Worm (Caenorhabditis elegans): ENCODE measurements around the gene daz-1.
A peak's percentile ranks its signal among the peaks of the same experiment; 100 is the strongest.

daz-1 gene

ce11 chrII:5498156-5498739 lies 42.1 kb downstream of the daz-1 start, which contains the start of the genes suex-1 and F12A10.9:
suex-1 (minus strand) TSS chrII:5498256.
F12A10.9 (plus strand) TSS chrII:5498689.
- TF ChIP-seq elt-3 (tag; optimal IDR thresholded peaks at IDR 0.05) (no peak), grh-1 (GFP tag; IDR thresholded peaks at IDR 0.05) (no peak), hpl-2 (GFP tag; optimal IDR thresholded peaks at IDR 0.05) (no peak), rnt-1 (tag; optimal IDR thresholded peaks at IDR 0.05) (no peak), dsc-1 (tag; optimal IDR thresholded peaks at IDR 0.05) (no peak), alr-1 (tag; optimal IDR thresholded peaks at IDR 0.05; ENCODE audit: borderline replicate concordance) (no peak), ceh-63 (GFP tag; optimal IDR thresholded peaks at IDR 0.05) (no peak), unc-98 (GFP tag; IDR thresholded peaks at IDR 0.05) (no peak), aly-2 (tag; optimal IDR thresholded peaks at IDR 0.05) (no peak), nhr-20 (tag; optimal IDR thresholded peaks at IDR 0.05) (no peak), C16A3.4 (tag; optimal IDR thresholded peaks at IDR 0.05) (no peak), lin-39 (tag; optimal IDR thresholded peaks at IDR 0.05) (no peak), blmp-1 (tag; optimal IDR thresholded peaks at IDR 0.05) (no peak), elt-2 (tag; optimal IDR thresholded peaks at IDR 0.05) (no peak), pag-3 (tag; optimal IDR thresholded peaks at IDR 0.05; ENCODE audit: borderline replicate concordance, insufficient read depth) (no peak)

ce11 chrII:5500470-5500869 lies 44.4 kb downstream of the daz-1 start, which contains the start of gene fzy-1:
fzy-1 (plus strand) TSS chrII:5500770.
- no peak for TF ChIP-seq ama-1 (optimal IDR thresholded peaks at IDR 0.05)
- TF ChIP-seq jun-1 (tag; optimal IDR thresholded peaks at IDR 0.05) = no peak
- TF ChIP-seq nhr-47 (tag; optimal IDR thresholded peaks at IDR 0.05) = no peak
- no peak for TF ChIP-seq ets-5 (GFP tag; IDR thresholded peaks at IDR 0.05)
- TF ChIP-seq grh-1 (GFP tag; IDR thresholded peaks at IDR 0.05) = no peak
- no peak for TF ChIP-seq Y116A8C.19 (tag; optimal IDR thresholded peaks at IDR 0.05; ENCODE audit: borderline replicate concordance)
- no peak for TF ChIP-seq swsn-7 (tag; optimal IDR thresholded peaks at IDR 0.05)
- no peak for TF ChIP-seq pqm-1 (tag; optimal IDR thresholded peaks at IDR 0.05)
- no peak for TF ChIP-seq isw-1 (GFP tag; IDR thresholded peaks at IDR 0.05)
- no peak for TF ChIP-seq hlh-4 (tag; optimal IDR thresholded peaks at IDR 0.05)
- no peak for TF ChIP-seq lin-15B (tag; optimal IDR thresholded peaks at IDR 0.05)
- TF ChIP-seq C04F5.9 (tag; optimal IDR thresholded peaks at IDR 0.05) = no peak
- no peak for TF ChIP-seq lin-35 (GFP tag; optimal IDR thresholded peaks at IDR 0.05)
- no peak for TF ChIP-seq ceh-82 (tag; optimal IDR thresholded peaks at IDR 0.05)
- TF ChIP-seq nhr-84 (tag; optimal IDR thresholded peaks at IDR 0.05) = no peak
- no peak for TF ChIP-seq fkh-10 (GFP tag; optimal IDR thresholded peaks at IDR 0.05)
- no peak for TF ChIP-seq nhr-11 (tag; optimal IDR thresholded peaks at IDR 0.05)

ce11 chrII:5500986-5501657 lies 45.0 kb downstream of the daz-1 start, which contains the start of gene F12A10.8:
F12A10.8 (minus strand) TSS chrII:5501064.
- TF ChIP-seq rnt-1 (tag; optimal IDR thresholded peaks at IDR 0.05) (peak; percentile 21), blmp-1 (tag; optimal IDR thresholded peaks at IDR 0.05) (peak; percentile 55), nhr-85 (tag) (peak; percentile 33), lin-14 (GFP tag; optimal IDR thresholded peaks at IDR 0.05) (peak; percentile 29), mep-1 (tag; optimal IDR thresholded peaks at IDR 0.05) (peak; percentile 46), lin-35 (GFP tag; optimal IDR thresholded peaks at IDR 0.05) (peak; percentile 75 to 92), F16B12.6 (tag; optimal IDR thresholded peaks at IDR 0.05) (peak; percentile 30), xbp-1 (tag; optimal IDR thresholded peaks at IDR 0.05) (no peak), lin-15B (tag; optimal IDR thresholded peaks at IDR 0.05) (peak; percentile 67), snu-23 (GFP tag; optimal IDR thresholded peaks at IDR 0.05) (peak; percentile 24), grh-1 (GFP tag; IDR thresholded peaks at IDR 0.05) (no peak), nhr-47 (tag; optimal IDR thresholded peaks at IDR 0.05) (no peak), ceh-8 (GFP tag; optimal IDR thresholded peaks at IDR 0.05) (no peak), lsy-2 (tag; optimal IDR thresholded peaks at IDR 0.05) (peak in 1 of 2 experiments; percentile 68), mef-2 (tag; optimal IDR thresholded peaks at IDR 0.05) (no peak), fkh-10 (GFP tag; optimal IDR thresholded peaks at IDR 0.05) (no peak), dpl-1 (GFP tag; optimal IDR thresholded peaks at IDR 0.05) (peak; percentile 67 to 87 (median 79)), efl-1 (optimal IDR thresholded peaks at IDR 0.05) (peak; percentile 57 to 83), efl-1 (GFP tag; optimal IDR thresholded peaks at IDR 0.05 in 1 of 2) (peak; percentile 85 to 98), ceh-82 (tag; optimal IDR thresholded peaks at IDR 0.05) (peak in 1 of 3 experiments; percentile 32), skn-1 (tag; optimal IDR thresholded peaks at IDR 0.05) (peak; percentile 17), ztf-4 (tag; optimal IDR thresholded peaks at IDR 0.05) (no peak)

Measured in whole organism, L1 larva.